Worm (Caenorhabditis elegans) whole organism, L2 larva: ENCODE measurements around the gene col-83.

Source experiments
- ama-1 ChIP-seq: fragments of 150-350 bp; optimal IDR thresholded peaks from 2 replicates; lab custom pipeline; 2018; ENCODE audit warnings: inconsistent platforms
- elt-1 ChIP-seq: fragments of 150-350 bp; optimal IDR thresholded peaks from 2 replicates; lab custom pipeline; 2014; ENCODE audit warnings: missing biosample characterization, missing genetic modification characterization
- nhr-237 ChIP-seq: fragments of 150-350 bp; optimal IDR thresholded peaks from 2 replicates; lab custom pipeline; 2014; ENCODE audit warnings: missing biosample characterization, missing genetic modification characterization
- sma-9 ChIP-seq, 2 experiments: fragments of 150-350 bp in 1 of 2; sonication (generic microtip) in 1 of 2; optimal IDR thresholded peaks; 2 replicates each; lab custom pipeline; 2014 to 2016; ENCODE audit warnings: missing genetic modification characterization in 2 of 2, mild to moderate bottlenecking in 1 of 2, missing biosample characterization in 1 of 2, missing compliant biosample characterization in 1 of 2, missing genetic modification reagents in 1 of 2, moderate library complexity in 1 of 2

ce11 chrII:10995600-10995999, 50.2 kb downstream of the col-83 start:
- TF ChIP-seq elt-1 (tag; lab: Kevin White, UChicago) (no peak), ama-1 (lab: Kevin White, UChicago) (no peak), sma-9 (GFP tag; optimal IDR thresholded peaks at IDR 0.05; lab: Kevin White, UChicago) (no peak), sma-9 (tag; optimal IDR thresholded peaks at IDR 0.05; lab: Kevin White, UChicago) (no peak), nhr-237 (tag; lab: Kevin White, UChicago) (no peak)
